Worm (Caenorhabditis elegans): ENCODE data around the gene C36A4.10.

DNA sequence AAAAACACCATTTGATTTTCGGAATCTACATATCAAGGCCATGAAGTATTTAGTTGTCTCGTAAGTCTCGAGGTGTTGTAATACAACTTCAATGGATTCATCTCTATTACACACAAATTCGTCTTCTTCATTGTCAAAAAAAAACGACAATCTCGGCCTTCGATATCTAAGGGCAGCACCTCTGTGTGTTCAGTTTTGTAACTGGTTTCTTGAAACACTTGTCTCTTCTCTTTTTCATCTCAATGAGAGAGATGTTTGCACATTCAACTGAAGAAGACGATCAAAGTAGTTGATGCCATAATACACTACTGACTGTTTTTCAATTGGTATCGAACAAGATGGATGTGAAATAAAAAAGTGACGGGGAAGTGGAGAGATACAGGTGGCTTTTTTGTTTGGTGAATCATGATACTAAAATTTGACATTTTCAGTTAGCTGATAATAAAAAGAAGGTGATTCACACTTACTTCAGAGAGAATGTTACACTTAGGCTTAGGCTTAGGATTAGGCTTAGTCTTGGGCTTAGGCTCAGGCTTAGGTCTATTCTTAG is 19.8 kb downstream of the C36A4.10 start:
- TF ChIP-seq nhr-25 (tag; optimal IDR thresholded peaks at IDR 0.05; ENCODE audit: borderline replicate concordance, insufficient read depth) = peak; percentile 22
- no peak for TF ChIP-seq skn-1 (tag; optimal IDR thresholded peaks at IDR 0.05)
- no peak for TF ChIP-seq lin-15B (tag; optimal IDR thresholded peaks at IDR 0.05)
